Worm (Caenorhabditis elegans) whole organism, L4 larva: ENCODE results near the gene F12F6.1.

Experiments
- F44E2.7 ChIP-seq: fragments of 200-800 bp; sonication (Bioruptor generic); IDR thresholded peaks from 2 replicates; pipeline ENCODE4 v2.1.2; 2022; ENCODE audit warnings: missing genetic modification characterization, missing compliant biosample characterization
- F49E8.2 ChIP-seq: sonication (generic microtip); optimal IDR thresholded peaks from 2 replicates; lab custom pipeline; 2016; ENCODE audit warnings: missing compliant biosample characterization, mild to moderate bottlenecking, missing genetic modification characterization, borderline replicate concordance
- ctbp-1 ChIP-seq: fragments of 200-800 bp; sonication (Bioruptor generic); IDR thresholded peaks from 2 replicates; pipeline ENCODE4 v1.3.6; 2022; ENCODE audit warnings: missing genetic modification reagents, missing genetic modification characterization, missing compliant biosample characterization
- nhr-10 ChIP-seq: fragments of 150-350 bp; optimal IDR thresholded peaks from 2 replicates; lab custom pipeline; 2014; ENCODE audit warnings: missing biosample characterization, missing genetic modification characterization
- set-16 ChIP-seq: fragments of 200-800 bp; sonication (Bioruptor generic); IDR thresholded peaks from 2 replicates; pipeline ENCODE4 v1.3.6; 2022; ENCODE audit warnings: missing genetic modification reagents, missing genetic modification characterization, missing compliant biosample characterization
- skn-1 ChIP-seq: fragments of 150-350 bp; optimal IDR thresholded peaks from 2 replicates; lab custom pipeline; 2014; ENCODE audit warnings: missing biosample characterization, missing genetic modification characterization

DNA sequence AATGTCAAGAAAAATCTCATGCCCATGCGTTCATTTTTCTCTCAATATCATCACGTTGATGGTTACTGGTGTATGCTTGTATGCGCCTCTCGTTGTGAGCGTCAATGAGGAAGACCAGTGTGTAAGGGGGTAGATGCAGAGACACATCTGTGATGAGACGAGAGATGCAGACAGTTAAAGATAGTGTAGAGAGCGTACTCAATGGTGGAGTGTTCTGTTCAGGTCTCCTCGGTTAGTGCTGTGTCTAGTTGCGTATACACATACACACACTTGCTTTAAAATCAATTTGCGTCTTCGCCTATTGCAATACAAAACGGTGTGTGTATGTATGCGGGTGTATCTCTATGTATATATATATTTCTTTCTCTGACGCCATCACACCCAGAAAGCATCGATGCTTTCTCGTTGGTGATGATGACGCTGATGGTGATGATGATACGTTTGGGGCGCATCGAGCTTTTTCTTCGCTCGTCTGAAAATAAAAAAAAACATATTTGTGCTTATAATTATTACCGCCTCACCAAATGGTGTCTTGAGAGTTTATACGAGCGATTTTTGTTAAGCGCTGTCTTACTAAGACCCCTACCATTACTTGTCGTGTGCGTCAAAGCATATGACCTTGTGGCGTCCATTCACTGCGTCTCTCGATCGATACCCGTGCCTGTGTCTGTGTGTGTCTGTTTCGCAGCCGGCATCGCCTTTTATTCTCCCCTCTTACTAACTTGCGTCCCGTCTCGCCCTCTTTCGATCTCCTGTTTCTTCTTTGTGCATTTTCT, 9.8 kb downstream of the F12F6.1 start, which contains the start of gene F40F11.3:
- TF ChIP-seq skn-1 (tag; lab: Kevin White, UChicago) (no peak), ctbp-1 (GFP tag; lab: Robert Waterston, UW) (peak; percentile 74), F44E2.7 (GFP tag; lab: Robert Waterston, UW) (no peak), set-16 (GFP tag; lab: Robert Waterston, UW) (no peak), F49E8.2 (tag; lab: Kevin White, UChicago) (no peak), nhr-10 (tag; lab: Kevin White, UChicago) (no peak)
